Fruit fly (Drosophila melanogaster): ENCODE measurements around the gene mthl10.

mthl10 gene

dm6 chr3L:361201-361600 lies 18.5 kb upstream of the mthl10 start, which contains the start of the genes Cdc5 and CG1233:
Cdc5 (minus strand) TSS chr3L:361383.
CG1233 (plus strand) TSS chr3L:361472.
- TF ChIP-seq dl (GFP tag; optimal IDR thresholded peaks at IDR 0.05; ENCODE audit: insufficient read depth in 1 of 2, partially characterized antibody in 2 of 2) (peak in 1 of 2 experiments; percentile 76), Mio (GFP tag; optimal IDR thresholded peaks at IDR 0.05) (no peak), sv (GFP tag; optimal IDR thresholded peaks at IDR 0.05) (peak; percentile 16), ey (GFP tag; optimal IDR thresholded peaks at IDR 0.05) (no peak), Dif (GFP tag; optimal IDR thresholded peaks at IDR 0.05; ENCODE audit: partially characterized antibody) (peak; percentile 98), Vsx2 (GFP tag; optimal IDR thresholded peaks at IDR 0.05; ENCODE audit: partially characterized antibody) (peak; percentile 99), Hnf4 (GFP tag; optimal IDR thresholded peaks at IDR 0.05) (no peak), fru (GFP tag; optimal IDR thresholded peaks at IDR 0.05) (no peak)

dm6 chr3L:357681-358080 lies 15.0 kb upstream of the mthl10 start, which contains the start of gene Roc1b:
Roc1b (plus strand) TSS chr3L:357981.
- TF ChIP-seq lola (GFP tag; optimal IDR thresholded peaks at IDR 0.05): no peak
- TF ChIP-seq Hr83 (GFP tag; optimal IDR thresholded peaks at IDR 0.05; ENCODE audit: poor library complexity, severe bottlenecking): no peak
- TF ChIP-seq Hnf4 (GFP tag; optimal IDR thresholded peaks at IDR 0.05): no peak
- no peak for TF ChIP-seq foxo (GFP tag; optimal IDR thresholded peaks at IDR 0.05)
- TF ChIP-seq CG9705 (GFP tag; optimal IDR thresholded peaks at IDR 0.05): no peak
- TF ChIP-seq Sp1 (GFP tag; optimal IDR thresholded peaks at IDR 0.05): no peak
- no peak for TF ChIP-seq pan (optimal IDR thresholded peaks at IDR 0.05)
- TF ChIP-seq Abd-B (GFP tag; optimal IDR thresholded peaks at IDR 0.05): no peak
- TF ChIP-seq brk (GFP tag; optimal IDR thresholded peaks at IDR 0.05): no peak
- TF ChIP-seq usp (GFP tag; optimal IDR thresholded peaks at IDR 0.05): no peak
- TF ChIP-seq woc (GFP tag; optimal IDR thresholded peaks at IDR 0.05): no peak

dm6 chr3L:356016-356472 lies 13.3 kb upstream of the mthl10 start, which contains the start of gene CG1231:
CG1231 (plus strand) TSS chr3L:356422.
- TF ChIP-seq N (GFP tag; optimal IDR thresholded peaks at IDR 0.05): no peak
- no peak for TF ChIP-seq CG32264 (GFP tag; optimal IDR thresholded peaks at IDR 0.05)
- no peak for TF ChIP-seq usp (GFP tag; optimal IDR thresholded peaks at IDR 0.05)
- TF ChIP-seq sage (GFP tag; optimal IDR thresholded peaks at IDR 0.05): no peak
- no peak for TF ChIP-seq dsf (GFP tag; optimal IDR thresholded peaks at IDR 0.05; ENCODE audit: borderline replicate concordance)
- TF ChIP-seq dmrt93B (GFP tag; optimal IDR thresholded peaks at IDR 0.05): no peak
- TF ChIP-seq h (GFP tag; optimal IDR thresholded peaks at IDR 0.05): no peak
- no peak for TF ChIP-seq rgr (GFP tag; optimal IDR thresholded peaks at IDR 0.05)
- no peak for TF ChIP-seq ey (GFP tag; optimal IDR thresholded peaks at IDR 0.05)

dm6 chr3L:350651-351228 lies 8.0 kb upstream of the mthl10 start:
- peak; percentile 11 for TF ChIP-seq CG32264 (GFP tag; optimal IDR thresholded peaks at IDR 0.05)
- peak in 1 of 2 experiments; percentile 82 for TF ChIP-seq foxo (GFP tag; optimal IDR thresholded peaks at IDR 0.05)
- TF ChIP-seq OdsH (GFP tag; optimal IDR thresholded peaks at IDR 0.05): peak; percentile 52
- TF ChIP-seq Vsx2 (GFP tag; optimal IDR thresholded peaks at IDR 0.05; ENCODE audit: partially characterized antibody): no peak
- TF ChIP-seq sv (GFP tag; optimal IDR thresholded peaks at IDR 0.05): peak; percentile 42
- TF ChIP-seq psq (GFP tag; optimal IDR thresholded peaks at IDR 0.05): peak; percentile 44
- TF ChIP-seq h (GFP tag; optimal IDR thresholded peaks at IDR 0.05): peak; percentile 72
- TF ChIP-seq ey (GFP tag; optimal IDR thresholded peaks at IDR 0.05): peak; percentile 58
- TF ChIP-seq sage (GFP tag; optimal IDR thresholded peaks at IDR 0.05): no peak
- TF ChIP-seq rgr (GFP tag; optimal IDR thresholded peaks at IDR 0.05): peak; percentile 58

dm6 chr3L:349751-350150 lies 7.0 kb upstream of the mthl10 start:
- TF ChIP-seq tai (GFP tag; optimal IDR thresholded peaks at IDR 0.05) (no peak), h (GFP tag; optimal IDR thresholded peaks at IDR 0.05) (peak; percentile 42), GATAd (GFP tag; optimal IDR thresholded peaks at IDR 0.05) (no peak), foxo (GFP tag; optimal IDR thresholded peaks at IDR 0.05) (peak in 1 of 2 experiments; percentile 39), br (GFP tag; optimal IDR thresholded peaks at IDR 0.05) (peak; percentile 22), Rel (GFP tag; optimal IDR thresholded peaks at IDR 0.05) (no peak), Rel (tag; optimal IDR thresholded peaks at IDR 0.05) (no peak), Abd-B (GFP tag; optimal IDR thresholded peaks at IDR 0.05) (no peak), Mio (GFP tag; optimal IDR thresholded peaks at IDR 0.05) (no peak), pan (optimal IDR thresholded peaks at IDR 0.05) (no peak), brk (GFP tag; optimal IDR thresholded peaks at IDR 0.05) (no peak), Jra (GFP tag; optimal IDR thresholded peaks at IDR 0.05) (no peak), CG32264 (GFP tag; optimal IDR thresholded peaks at IDR 0.05) (no peak), lola (GFP tag; optimal IDR thresholded peaks at IDR 0.05) (no peak), Vsx2 (GFP tag; optimal IDR thresholded peaks at IDR 0.05; ENCODE audit: partially characterized antibody) (no peak), usp (GFP tag; optimal IDR thresholded peaks at IDR 0.05) (no peak), Hr83 (GFP tag; optimal IDR thresholded peaks at IDR 0.05; ENCODE audit: poor library complexity, severe bottlenecking) (no peak), ey (GFP tag; optimal IDR thresholded peaks at IDR 0.05) (peak; percentile 38), dsf (GFP tag; optimal IDR thresholded peaks at IDR 0.05; ENCODE audit: borderline replicate concordance) (no peak), sage (GFP tag; optimal IDR thresholded peaks at IDR 0.05) (no peak), N (GFP tag; optimal IDR thresholded peaks at IDR 0.05) (no peak), rgr (GFP tag; optimal IDR thresholded peaks at IDR 0.05) (peak; percentile 44), psq (GFP tag; optimal IDR thresholded peaks at IDR 0.05) (no peak), Sp1 (GFP tag; optimal IDR thresholded peaks at IDR 0.05) (no peak), Dfd (GFP tag; optimal IDR thresholded peaks at IDR 0.05) (no peak), fru (GFP tag; optimal IDR thresholded peaks at IDR 0.05) (peak; percentile 25), OdsH (GFP tag; optimal IDR thresholded peaks at IDR 0.05) (peak; percentile 25), Dif (GFP tag; optimal IDR thresholded peaks at IDR 0.05; ENCODE audit: partially characterized antibody) (no peak), CG9705 (GFP tag; optimal IDR thresholded peaks at IDR 0.05) (no peak), CrebA (GFP tag; optimal IDR thresholded peaks at IDR 0.05; ENCODE audit: borderline replicate concordance) (no peak), Myc (optimal IDR thresholded peaks at IDR 0.05) (no peak), woc (GFP tag; optimal IDR thresholded peaks at IDR 0.05) (peak; percentile 8), dmrt93B (GFP tag; optimal IDR thresholded peaks at IDR 0.05) (no peak)

All from whole organism, wandering third instar larva.